Fruit fly (Drosophila melanogaster): ENCODE measurements around the gene CG13051.

Gene CG13051

DNA sequence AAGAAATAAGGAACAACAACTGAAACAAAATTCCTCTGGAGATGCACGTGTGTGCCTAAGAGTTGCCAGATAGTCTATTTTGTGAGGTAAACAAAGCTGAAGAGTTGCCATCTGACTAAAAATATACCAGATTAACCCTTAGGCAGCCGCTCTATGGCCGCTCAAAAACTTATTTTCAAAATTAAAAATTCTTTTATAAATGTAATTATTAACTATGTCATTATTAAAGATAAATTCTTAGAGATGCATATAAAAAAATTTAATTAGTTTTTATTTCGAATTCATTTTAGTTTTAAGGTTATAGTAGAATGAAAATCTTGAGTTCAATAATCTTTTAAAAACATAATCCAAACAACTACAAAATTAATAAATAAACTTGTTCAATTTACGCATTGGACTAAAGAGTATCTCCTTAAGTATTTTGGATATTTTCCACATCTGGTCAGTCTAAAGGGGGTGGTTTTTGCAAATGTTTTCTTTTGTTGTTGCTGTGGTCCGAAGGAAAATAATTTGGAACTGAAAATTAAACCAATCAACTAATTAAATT is 36.2 kb downstream of the CG13051 start, which contains the start of gene Tmx3 (continued):
- TF ChIP-seq nerfin-2 (GFP tag; IDR thresholded peaks at IDR 0.05; ENCODE audit: partially characterized antibody) (no peak), stwl (tag; optimal IDR thresholded peaks at IDR 0.05) (peak; percentile 81), pzg (GFP tag; optimal IDR thresholded peaks at IDR 0.05) (peak; percentile 53), ato (GFP tag; IDR thresholded peaks at IDR 0.05; ENCODE audit: partially characterized antibody) (no peak), CoRest (tag; optimal IDR thresholded peaks at IDR 0.05) (peak; percentile 95), br (optimal IDR thresholded peaks at IDR 0.05) (no peak), CG11398 (GFP tag; optimal IDR thresholded peaks at IDR 0.05) (no peak), CG31365 (tag; optimal IDR thresholded peaks at IDR 0.05) (no peak), CG3281 (GFP tag; optimal IDR thresholded peaks at IDR 0.05) (peak; percentile 74), CG2199 (GFP tag; IDR thresholded peaks at IDR 0.05) (peak; percentile 25; the same call in 1 of the 3 replicates), Sry-β (GFP tag; optimal IDR thresholded peaks at IDR 0.05) (no peak), kay (GFP tag; optimal IDR thresholded peaks at IDR 0.05) (peak; percentile 76), Nf-YC (tag; optimal IDR thresholded peaks at IDR 0.05) (peak; percentile 3), Poxn (GFP tag; IDR thresholded peaks at IDR 0.05) (peak; percentile 79), CG16779 (GFP tag; IDR thresholded peaks at IDR 0.05) (peak; percentile 80), Xbp1 (GFP tag; optimal IDR thresholded peaks at IDR 0.05) (peak; percentile 93), ERR (GFP tag; optimal IDR thresholded peaks at IDR 0.05) (no peak), CG14050 (GFP tag; IDR thresholded peaks at IDR 0.05) (peak; percentile 78), CG6854 (GFP tag; optimal IDR thresholded peaks at IDR 0.05) (peak; percentile 11), crc (GFP tag; optimal IDR thresholded peaks at IDR 0.05) (no peak), CG32767 (GFP tag; IDR thresholded peaks at IDR 0.05) (peak; percentile 83), bigmax (GFP tag; optimal IDR thresholded peaks at IDR 0.05) (no peak), CG3407 (GFP tag; optimal IDR thresholded peaks at IDR 0.05) (peak; percentile 71), en (GFP tag; optimal IDR thresholded peaks at IDR 0.05) (no peak), Hand (GFP tag; optimal IDR thresholded peaks at IDR 0.05) (peak; percentile 41), ro (GFP tag; IDR thresholded peaks at IDR 0.05) (peak; percentile 85), onecut (GFP tag; IDR thresholded peaks at IDR 0.05) (peak; percentile 67), aop (GFP tag; IDR thresholded peaks at IDR 0.05) (peak; percentile 85), CG1233 (GFP tag; optimal IDR thresholded peaks at IDR 0.05) (peak; percentile 85), CG18619 (GFP tag; optimal IDR thresholded peaks at IDR 0.05) (peak; percentile 84), luna (GFP tag; optimal IDR thresholded peaks at IDR 0.05) (no peak), CG4707 (GFP tag; optimal IDR thresholded peaks at IDR 0.05) (no peak), CG1529 (GFP tag; optimal IDR thresholded peaks at IDR 0.05) (peak; percentile 21), Mrtf (GFP tag; IDR thresholded peaks at IDR 0.05) (peak; percentile 84; the same call in 2 of the 3 replicates), CTCF (GFP tag; optimal IDR thresholded peaks at IDR 0.05) (no peak), CG13424 (tag; optimal IDR thresholded peaks at IDR 0.05) (peak; percentile 92), ham (GFP tag; IDR thresholded peaks at IDR 0.05) (peak; percentile 30; the same call in 1 of the 2 replicates), CG12236 (GFP tag; optimal IDR thresholded peaks at IDR 0.05) (no peak), tio (GFP tag; optimal IDR thresholded peaks at IDR 0.05) (peak; percentile 91), CG17802 (tag; optimal IDR thresholded peaks at IDR 0.05) (peak; percentile 67), cwo (GFP tag; optimal IDR thresholded peaks at IDR 0.05) (peak; percentile 90), ftz-f1 (GFP tag; optimal IDR thresholded peaks at IDR 0.05) (no peak), crp (GFP tag; optimal IDR thresholded peaks at IDR 0.05) (peak in 1 of 2 experiments; percentile 61), sc (optimal IDR thresholded peaks at IDR 0.05) (no peak), sc (GFP tag; optimal IDR thresholded peaks at IDR 0.05) (peak; percentile 74), Fer3 (tag; optimal IDR thresholded peaks at IDR 0.05) (peak; percentile 83), CG10267 (tag; optimal IDR thresholded peaks at IDR 0.05) (peak; percentile 84), CG6689 (GFP tag; IDR thresholded peaks at IDR 0.05) (peak; percentile 90), vnd (GFP tag; IDR thresholded peaks at IDR 0.05; ENCODE audit: partially characterized antibody) (no peak), CG4730 (GFP tag; IDR thresholded peaks at IDR 0.05) (peak; percentile 88), Jarid2 (GFP tag; optimal IDR thresholded peaks at IDR 0.05) (no peak)

All from whole organism, embryonic.